Fruit fly (Drosophila melanogaster): Measurements from ENCODE around the gene CG32204.

Gene CG32204

DNA sequence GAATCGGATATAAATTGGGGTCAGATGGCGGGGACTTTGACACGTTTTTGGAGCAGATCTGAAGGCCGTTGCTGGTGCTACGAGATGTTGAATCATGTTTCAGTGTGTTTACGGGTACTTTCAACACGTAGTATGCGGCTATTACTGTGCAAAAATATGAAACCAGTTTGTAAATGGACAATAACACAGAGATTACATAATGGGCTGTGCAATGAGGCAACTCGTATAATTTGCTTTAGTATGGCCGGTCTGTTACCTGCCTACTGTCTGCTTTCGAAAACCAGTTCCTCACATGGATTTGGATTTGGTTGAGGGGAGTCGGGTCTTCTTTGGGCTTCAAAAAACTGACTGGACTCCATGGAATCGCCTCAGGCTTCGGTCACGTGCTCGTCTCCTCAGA is 6.6 kb upstream of the CG32204 start:
- TF ChIP-seq woc (GFP tag; optimal IDR thresholded peaks at IDR 0.05) (peak; percentile 37), fru (GFP tag; optimal IDR thresholded peaks at IDR 0.05) (peak; percentile 56), sage (GFP tag; optimal IDR thresholded peaks at IDR 0.05) (no peak), dl (GFP tag; optimal IDR thresholded peaks at IDR 0.05; ENCODE audit: insufficient read depth in 1 of 2, partially characterized antibody in 2 of 2) (peak in 1 of 2 experiments; percentile 26), OdsH (GFP tag; optimal IDR thresholded peaks at IDR 0.05) (no peak)

DNA sequence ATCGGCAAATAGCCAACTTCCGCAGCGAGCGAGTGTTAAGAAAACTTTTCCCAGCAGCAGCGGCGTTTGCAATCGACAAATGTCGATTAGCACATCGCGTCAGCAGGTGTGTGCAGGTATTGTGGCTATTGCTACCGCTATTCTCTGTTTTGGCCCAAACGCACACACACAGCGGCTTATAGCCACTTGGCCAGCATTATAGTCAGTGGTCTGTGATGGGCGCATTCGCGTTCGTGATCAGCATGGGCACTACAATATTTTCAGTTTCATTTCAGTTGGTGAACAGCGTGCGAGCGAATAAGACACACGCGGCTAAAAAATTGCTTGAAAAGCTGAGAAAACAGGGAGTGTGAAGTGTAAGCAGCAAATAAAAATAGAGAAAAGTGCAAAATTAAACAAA is 4.5 kb upstream of the CG32204 start, which contains the start of gene CG6836:
Gene CG6836, plus strand, starts transcription at position 271 of the 400 bp plus-strand sequence.
- TF ChIP-seq h (GFP tag; optimal IDR thresholded peaks at IDR 0.05) (no peak), Vsx2 (GFP tag; optimal IDR thresholded peaks at IDR 0.05; ENCODE audit: partially characterized antibody) (no peak), Myc (optimal IDR thresholded peaks at IDR 0.05) (no peak), rgr (GFP tag; optimal IDR thresholded peaks at IDR 0.05) (no peak), N (GFP tag; optimal IDR thresholded peaks at IDR 0.05) (no peak), CG32264 (GFP tag; optimal IDR thresholded peaks at IDR 0.05) (no peak), psq (GFP tag; optimal IDR thresholded peaks at IDR 0.05) (no peak), dl (GFP tag; optimal IDR thresholded peaks at IDR 0.05; ENCODE audit: insufficient read depth in 1 of 2, partially characterized antibody in 2 of 2) (no peak), Rel (GFP tag; optimal IDR thresholded peaks at IDR 0.05) (no peak), Rel (tag; optimal IDR thresholded peaks at IDR 0.05) (no peak), Mio (GFP tag; optimal IDR thresholded peaks at IDR 0.05) (no peak), woc (GFP tag; optimal IDR thresholded peaks at IDR 0.05) (no peak), Dif (GFP tag; optimal IDR thresholded peaks at IDR 0.05; ENCODE audit: partially characterized antibody) (no peak)

DNA sequence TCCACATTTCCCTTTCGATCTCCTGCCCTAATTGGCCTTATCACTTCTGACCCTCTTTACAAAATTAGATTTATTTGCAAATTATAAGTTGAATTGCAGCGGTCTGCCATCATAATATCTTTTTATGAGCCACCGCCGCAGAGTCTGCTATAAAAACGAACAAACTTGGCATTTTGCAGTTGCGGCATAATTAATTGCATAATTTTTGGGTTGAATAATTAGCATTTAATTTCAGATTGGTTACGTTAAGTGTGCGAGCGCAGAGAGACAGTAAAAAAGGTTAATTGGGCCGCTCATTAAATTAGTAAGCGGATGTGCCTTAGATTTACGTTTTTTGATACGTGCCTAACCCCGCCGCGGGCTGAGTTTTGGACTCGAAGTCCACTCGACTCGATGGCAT is 3.3 kb upstream of the CG32204 start:
- TF ChIP-seq fru (GFP tag; optimal IDR thresholded peaks at IDR 0.05) (no peak), br (GFP tag; optimal IDR thresholded peaks at IDR 0.05) (no peak), N (GFP tag; optimal IDR thresholded peaks at IDR 0.05) (peak; percentile 34), Myc (optimal IDR thresholded peaks at IDR 0.05) (peak; percentile 75), Vsx2 (GFP tag; optimal IDR thresholded peaks at IDR 0.05; ENCODE audit: partially characterized antibody) (peak; percentile 73), Dif (GFP tag; optimal IDR thresholded peaks at IDR 0.05; ENCODE audit: partially characterized antibody) (peak; percentile 14)

DNA sequence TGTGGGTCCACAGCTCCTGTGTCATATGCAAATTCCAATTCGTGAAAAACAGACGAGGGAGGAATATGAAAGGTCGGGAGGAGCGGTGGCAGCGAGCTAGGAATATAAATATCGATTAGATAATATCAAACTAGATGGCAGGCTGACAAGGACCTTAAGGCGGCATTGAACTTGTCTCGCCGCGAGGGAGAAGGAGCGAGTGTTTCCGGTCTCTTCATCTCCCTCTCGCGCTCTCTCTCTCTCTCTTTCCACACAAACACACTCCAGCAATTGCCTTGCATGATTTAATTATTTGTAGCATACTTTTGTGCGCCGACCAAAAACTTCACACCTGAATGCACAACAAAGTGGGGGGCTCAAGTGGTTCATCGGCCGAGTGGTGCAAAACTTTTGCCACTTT is 1.1 kb upstream of the CG32204 start:
- TF ChIP-seq Hnf4 (GFP tag; optimal IDR thresholded peaks at IDR 0.05) (no peak), fru (GFP tag; optimal IDR thresholded peaks at IDR 0.05) (no peak), dmrt93B (GFP tag; optimal IDR thresholded peaks at IDR 0.05) (peak; percentile 40), jim (GFP tag; optimal IDR thresholded peaks at IDR 0.05) (no peak), rgr (GFP tag; optimal IDR thresholded peaks at IDR 0.05) (no peak), Hr83 (GFP tag; optimal IDR thresholded peaks at IDR 0.05; ENCODE audit: poor library complexity, severe bottlenecking) (no peak), dl (GFP tag; optimal IDR thresholded peaks at IDR 0.05; ENCODE audit: insufficient read depth in 1 of 2, partially characterized antibody in 2 of 2) (no peak), tai (GFP tag; optimal IDR thresholded peaks at IDR 0.05) (no peak), Myc (optimal IDR thresholded peaks at IDR 0.05) (peak; percentile 9), dsf (GFP tag; optimal IDR thresholded peaks at IDR 0.05; ENCODE audit: borderline replicate concordance) (no peak)

DNA sequence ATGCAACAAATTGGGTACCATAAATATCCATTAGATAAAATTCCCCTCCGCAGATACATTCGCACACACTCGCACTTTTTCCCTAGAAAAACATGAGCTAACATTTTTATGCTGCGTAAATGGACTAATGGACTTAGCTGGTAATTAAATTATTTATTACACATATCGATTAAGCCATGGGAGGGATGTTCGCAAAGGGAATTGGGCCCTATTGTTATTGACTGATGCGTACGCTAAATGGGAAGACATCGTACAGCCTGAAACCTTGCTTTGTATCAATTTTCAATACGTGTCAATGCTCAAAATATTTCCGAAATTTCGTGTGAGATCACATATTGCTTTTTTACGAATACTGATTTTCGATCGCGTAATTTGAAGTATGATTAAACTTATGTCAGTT is 21.0 kb downstream of the CG32204 start, which contains the start of gene CG43049:
Gene CG43049, plus strand, starts transcription at position 301 of the 400 bp plus-strand sequence.
- no peak for TF ChIP-seq Hr78 (GFP tag; optimal IDR thresholded peaks at IDR 0.05)
- no peak for TF ChIP-seq Mio (GFP tag; optimal IDR thresholded peaks at IDR 0.05)
- no peak for TF ChIP-seq woc (GFP tag; optimal IDR thresholded peaks at IDR 0.05)
- no peak for TF ChIP-seq sv (GFP tag; optimal IDR thresholded peaks at IDR 0.05)
- TF ChIP-seq rgr (GFP tag; optimal IDR thresholded peaks at IDR 0.05) = no peak
- TF ChIP-seq OdsH (GFP tag; optimal IDR thresholded peaks at IDR 0.05) = no peak
- no peak for TF ChIP-seq Rel (GFP tag; optimal IDR thresholded peaks at IDR 0.05)
- no peak for TF ChIP-seq Rel (tag; optimal IDR thresholded peaks at IDR 0.05)

DNA sequence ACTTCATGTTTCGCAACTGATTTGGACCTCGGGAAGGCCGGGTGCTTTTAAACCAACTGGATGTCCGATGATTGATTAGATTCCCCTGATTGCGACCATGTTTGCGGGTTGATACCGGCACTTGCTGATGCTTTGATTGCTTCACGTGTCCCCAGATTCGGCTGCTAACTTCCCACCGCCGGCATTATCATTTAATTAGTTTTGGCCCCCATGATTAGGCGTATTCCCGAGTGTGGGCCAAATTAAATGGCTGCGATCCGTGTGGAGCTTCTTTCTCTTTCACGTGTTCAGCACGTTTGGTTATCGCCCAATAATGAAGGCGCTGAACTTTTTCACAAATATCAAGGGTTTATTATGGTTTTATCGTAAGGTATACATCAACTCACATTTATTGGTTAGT is 23.8 kb downstream of the CG32204 start, which contains the start of gene CG3819:
Gene CG3819, minus strand, starts transcription at position 23 of the 400 bp plus-strand sequence.
- TF ChIP-seq Jra (GFP tag; optimal IDR thresholded peaks at IDR 0.05) (no peak), HLH106 (tag; optimal IDR thresholded peaks at IDR 0.05) (no peak), Myc (optimal IDR thresholded peaks at IDR 0.05) (no peak), rgr (GFP tag; optimal IDR thresholded peaks at IDR 0.05) (no peak), jim (GFP tag; optimal IDR thresholded peaks at IDR 0.05) (no peak), Hr83 (GFP tag; optimal IDR thresholded peaks at IDR 0.05; ENCODE audit: poor library complexity, severe bottlenecking) (no peak), dsf (GFP tag; optimal IDR thresholded peaks at IDR 0.05; ENCODE audit: borderline replicate concordance) (no peak), sage (GFP tag; optimal IDR thresholded peaks at IDR 0.05) (no peak), Sp1 (GFP tag; optimal IDR thresholded peaks at IDR 0.05) (no peak)

Data from whole organism, wandering third instar larva.